Worm (Caenorhabditis elegans): ENCODE measurements around the gene H04D03.6.

DNA sequence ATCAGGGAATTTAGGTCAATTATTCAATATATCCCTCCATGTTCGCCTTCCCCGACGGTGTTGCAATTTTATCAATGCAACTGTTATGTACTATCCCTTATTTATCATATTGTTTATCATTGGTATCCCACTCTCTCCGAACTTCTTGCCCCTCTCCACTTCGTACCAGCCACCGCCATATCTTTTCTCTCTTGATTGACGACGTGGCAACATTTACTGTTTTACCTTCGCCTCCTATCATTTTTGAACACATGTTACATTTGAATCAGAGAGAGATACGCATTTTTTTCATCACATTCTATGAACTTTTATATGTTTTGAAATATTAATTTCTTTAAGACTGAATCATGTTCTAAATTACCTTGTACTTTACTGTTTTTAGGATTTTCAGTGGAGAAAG, 47.8 kb upstream of the H04D03.6 start:
- TF ChIP-seq F23B12.7 (tag; optimal IDR thresholded peaks at IDR 0.05; ENCODE audit: insufficient read depth) (no peak), ztf-26 (tag; optimal IDR thresholded peaks at IDR 0.05) (no peak), ama-1 (optimal IDR thresholded peaks at IDR 0.05) (no peak), ama-1 (GFP tag; optimal IDR thresholded peaks at IDR 0.05) (no peak), nfya-2 (GFP tag; IDR thresholded peaks at IDR 0.05) (no peak), pha-4 (tag; optimal IDR thresholded peaks at IDR 0.05) (no peak), him-1 (tag; optimal IDR thresholded peaks at IDR 0.05) (no peak), gei-17 (GFP tag; optimal IDR thresholded peaks at IDR 0.05) (no peak), snpc-4 (GFP tag; optimal IDR thresholded peaks at IDR 0.05) (no peak), snpc-4 (tag; optimal IDR thresholded peaks at IDR 0.05) (no peak), nfyb-1 (GFP tag; IDR thresholded peaks at IDR 0.05) (no peak), attf-6 (GFP tag; IDR thresholded peaks at IDR 0.05) (no peak), egrh-3 (GFP tag; IDR thresholded peaks at IDR 0.05) (no peak)

Measured in whole organism, young adult.